Fruit fly (Drosophila melanogaster) whole organism, embryonic: ENCODE measurements around the gene AstC.

Experiments
- Bgb ChIP-seq: fragments of 200-800 bp; sonication (Bioruptor generic); IDR thresholded peaks from 2 replicates; pipeline ENCODE4 v1.3.6; 2022; ENCODE audit warnings: missing biosample characterization, missing genetic modification characterization; ENCODE audit not compliant: partially characterized antibody
- CG10147 ChIP-seq: fragments of 200-800 bp; sonication (Bioruptor generic); optimal IDR thresholded peaks from 2 replicates; lab custom pipeline; 2019; ENCODE audit warnings: missing biosample characterization, mild to moderate bottlenecking, missing genetic modification characterization, moderate library complexity
- CG10654 ChIP-seq: fragments of 200-800 bp; sonication (Bioruptor generic); optimal IDR thresholded peaks from 2 replicates; lab custom pipeline; 2016; ENCODE audit warnings: missing biosample characterization, missing genetic modification characterization
- CG11456 ChIP-seq: fragments of 200-800 bp; sonication (Bioruptor generic); IDR thresholded peaks from 3 replicates; pipeline ENCODE4 v1.3.6; 2022; ENCODE audit warnings: missing biosample characterization, missing genetic modification characterization
- CG1233 ChIP-seq: fragments of 200-800 bp; sonication (Bioruptor generic); optimal IDR thresholded peaks from 4 replicates; lab custom pipeline; 2018; ENCODE audit warnings: missing biosample characterization, mild to moderate bottlenecking, missing genetic modification characterization
- CG13123 ChIP-seq: fragments of 200-800 bp; sonication (Bioruptor generic); optimal IDR thresholded peaks from 2 replicates; lab custom pipeline; 2016; ENCODE audit warnings: missing biosample characterization, missing genetic modification characterization
- CG13894 ChIP-seq: fragments of 200-800 bp; sonication (Bioruptor generic); optimal IDR thresholded peaks from 3 replicates; lab custom pipeline; 2018; ENCODE audit warnings: missing biosample characterization, mild to moderate bottlenecking, missing genetic modification characterization, moderate library complexity
- CG1602 ChIP-seq: fragments of 200-800 bp; sonication (Bioruptor generic); optimal IDR thresholded peaks from 3 replicates; lab custom pipeline; 2016; ENCODE audit warnings: missing biosample characterization, missing genetic modification characterization
- CG16779 ChIP-seq: fragments of 200-800 bp; sonication (Bioruptor generic); IDR thresholded peaks from 2 replicates; pipeline ENCODE4 v1.3.6; 2022; ENCODE audit warnings: missing biosample characterization, missing genetic modification characterization
- CG18764 ChIP-seq: fragments of 200-800 bp; sonication (Bioruptor generic); optimal IDR thresholded peaks from 3 replicates; lab custom pipeline; 2016; ENCODE audit warnings: missing biosample characterization, missing genetic modification characterization
- CG30403 ChIP-seq: fragments of 200-800 bp; sonication (Bioruptor generic); optimal IDR thresholded peaks from 3 replicates; lab custom pipeline; 2016; ENCODE audit warnings: missing biosample characterization, missing genetic modification characterization
- CG31224 ChIP-seq: fragments of 200-800 bp; sonication (Bioruptor generic); IDR thresholded peaks from 2 replicates; pipeline ENCODE4 v1.3.6; 2022; ENCODE audit warnings: missing biosample characterization, missing genetic modification characterization
- CG33213 ChIP-seq: fragments of 200-800 bp; sonication (Bioruptor generic); optimal IDR thresholded peaks from 3 replicates; lab custom pipeline; 2016; ENCODE audit warnings: missing biosample characterization, missing genetic modification characterization
- CG3407 ChIP-seq: fragments of 200-800 bp; sonication (Bioruptor generic); optimal IDR thresholded peaks from 2 replicates; lab custom pipeline; 2018; ENCODE audit warnings: missing biosample characterization, mild to moderate bottlenecking, missing genetic modification characterization
- CG34376 ChIP-seq: fragments of 200-800 bp; sonication (Bioruptor generic); optimal IDR thresholded peaks from 2 replicates; lab custom pipeline; 2018; ENCODE audit warnings: missing biosample characterization, mild to moderate bottlenecking, missing genetic modification characterization
- CG4404 ChIP-seq: fragments of 200-800 bp; sonication (Bioruptor generic); IDR thresholded peaks from 2 replicates; pipeline ENCODE4 v1.3.6; 2022; ENCODE audit warnings: missing biosample characterization, missing genetic modification characterization
- CG6254 ChIP-seq: fragments of 200-800 bp; sonication (Bioruptor generic); optimal IDR thresholded peaks from 3 replicates; lab custom pipeline; 2017; ENCODE audit warnings: mild to moderate bottlenecking, missing biosample characterization, missing genetic modification reagents, missing genetic modification characterization
- CG7357 ChIP-seq: fragments of 200-800 bp; sonication (Bioruptor generic); IDR thresholded peaks from 3 replicates; pipeline ENCODE4 v1.3.6; 2022; ENCODE audit warnings: missing biosample characterization, missing genetic modification characterization
- CG7839 ChIP-seq: fragments of 200-800 bp; sonication (Bioruptor generic); optimal IDR thresholded peaks from 3 replicates; lab custom pipeline; 2018; ENCODE audit warnings: missing biosample characterization, mild to moderate bottlenecking, missing genetic modification characterization, moderate library complexity
- CG9215 ChIP-seq: fragments of 200-800 bp; sonication (Bioruptor generic); IDR thresholded peaks from 2 replicates; pipeline ENCODE4 v1.3.6; 2022; ENCODE audit warnings: missing biosample characterization, missing genetic modification characterization
- CG9932 ChIP-seq: fragments of 200-800 bp; sonication (Bioruptor generic); IDR thresholded peaks from 2 replicates; pipeline ENCODE4 v1.3.6; 2022; ENCODE audit warnings: missing biosample characterization, missing genetic modification characterization
- CHES-1-like ChIP-seq: fragments of 200-800 bp; sonication (Bioruptor generic); optimal IDR thresholded peaks from 2 replicates; lab custom pipeline; 2016; ENCODE audit warnings: missing biosample characterization, missing genetic modification characterization
- D ChIP-seq, 2 experiments: fragments of 200-800 bp in 1 of 2; fragments of >200 bp in 1 of 2; sonication (Bioruptor generic) in 1 of 2; optimal IDR thresholded peaks; 2 replicates in 1 of 2; 3 replicates in 1 of 2; lab custom pipeline; 2017; ENCODE audit warnings: mild to moderate bottlenecking in 1 of 2, missing biosample characterization in 1 of 2, missing genetic modification characterization in 1 of 2, missing genetic modification reagents in 1 of 2
- Dek ChIP-seq: fragments of 200-800 bp; sonication (Bioruptor generic); optimal IDR thresholded peaks from 3 replicates; lab custom pipeline; 2019; ENCODE audit warnings: missing biosample characterization, mild to moderate bottlenecking, missing genetic modification characterization, moderate library complexity
- Dll ChIP-seq: fragments of 200-800 bp; sonication (Bioruptor generic); IDR thresholded peaks from 4 replicates; pipeline ENCODE4 v1.3.6; 2022; ENCODE audit warnings: missing biosample characterization, missing genetic modification characterization; ENCODE audit not compliant: partially characterized antibody
- E2f2 ChIP-seq: fragments of 200-800 bp; sonication (Bioruptor generic); IDR thresholded peaks from 2 replicates; pipeline ENCODE4 v1.3.6; 2022; ENCODE audit warnings: missing biosample characterization, missing genetic modification characterization
- Hey ChIP-seq: fragments of 200-800 bp; sonication (Bioruptor generic); optimal IDR thresholded peaks from 3 replicates; lab custom pipeline; 2018; ENCODE audit warnings: missing biosample characterization, mild to moderate bottlenecking, missing genetic modification characterization
- HmgZ ChIP-seq: fragments of 200-800 bp; sonication (Bioruptor generic); optimal IDR thresholded peaks from 2 replicates; lab custom pipeline; 2018; ENCODE audit warnings: missing biosample characterization, mild to moderate bottlenecking, missing genetic modification characterization
- Hr3 ChIP-seq: fragments of 200-800 bp; sonication (Bioruptor generic); optimal IDR thresholded peaks from 3 replicates; lab custom pipeline; 2016; ENCODE audit warnings: missing biosample characterization, missing genetic modification characterization
- NK7.1 ChIP-seq: fragments of 200-800 bp; sonication (Bioruptor generic); optimal IDR thresholded peaks from 3 replicates; lab custom pipeline; 2016; ENCODE audit warnings: missing biosample characterization, missing genetic modification characterization
- Oaz ChIP-seq: fragments of 200-800 bp; sonication (Bioruptor generic); IDR thresholded peaks from 2 replicates; pipeline ENCODE4 v1.3.6; 2022; ENCODE audit warnings: missing biosample characterization, missing genetic modification characterization
- PHDP ChIP-seq: fragments of 200-800 bp; sonication (Bioruptor generic); optimal IDR thresholded peaks from 3 replicates; lab custom pipeline; 2018; ENCODE audit warnings: missing biosample characterization, mild to moderate bottlenecking, missing genetic modification characterization, moderate library complexity
- Vsx1 ChIP-seq: fragments of 200-800 bp; sonication (Bioruptor generic); optimal IDR thresholded peaks from 2 replicates; lab custom pipeline; 2017; ENCODE audit warnings: missing biosample characterization, mild to moderate bottlenecking, missing genetic modification characterization, missing genetic modification reagents
- YL-1 ChIP-seq: fragments of 200-800 bp; sonication (Bioruptor generic); optimal IDR thresholded peaks from 3 replicates; lab custom pipeline; 2017; ENCODE audit warnings: missing biosample characterization, mild to moderate bottlenecking, missing genetic modification characterization
- abd-A ChIP-seq: fragments of 200-800 bp; sonication (Bioruptor generic); optimal IDR thresholded peaks from 3 replicates; lab custom pipeline; 2019; ENCODE audit warnings: missing biosample characterization, mild to moderate bottlenecking, missing genetic modification characterization, moderate library complexity
- bbx ChIP-seq: fragments of 200-800 bp; sonication (Bioruptor generic); IDR thresholded peaks from 2 replicates; pipeline ENCODE4 v1.3.6; 2022; ENCODE audit warnings: missing biosample characterization, missing genetic modification characterization; ENCODE audit not compliant: partially characterized antibody
- cas ChIP-seq: fragments of 200-800 bp; sonication (Bioruptor generic); IDR thresholded peaks from 2 replicates; pipeline ENCODE4 v1.3.6; 2022; ENCODE audit warnings: missing biosample characterization, missing genetic modification characterization
- dpn ChIP-seq, 2 experiments: fragments of 200-800 bp; sonication (Bioruptor generic); optimal IDR thresholded peaks; 3 replicates each; lab custom pipeline; 2016; ENCODE audit warnings: missing biosample characterization in 2 of 2, missing genetic modification characterization in 2 of 2
- exex ChIP-seq: fragments of 200-800 bp; sonication (Bioruptor generic); optimal IDR thresholded peaks from 4 replicates; lab custom pipeline; 2018; ENCODE audit warnings: missing biosample characterization, mild to moderate bottlenecking, missing genetic modification characterization, moderate library complexity
- fu2 ChIP-seq: fragments of 200-800 bp; sonication (Bioruptor generic); optimal IDR thresholded peaks from 2 replicates; lab custom pipeline; 2016; ENCODE audit warnings: missing biosample characterization, missing genetic modification characterization
- h ChIP-seq: fragments of >200 bp; optimal IDR thresholded peaks from 2 replicates; lab custom pipeline; 2017
- hbn ChIP-seq: fragments of 200-800 bp; sonication (Bioruptor generic); IDR thresholded peaks from 2 replicates; pipeline ENCODE4 v1.3.6; 2022; ENCODE audit warnings: missing biosample characterization, missing genetic modification characterization; ENCODE audit not compliant: partially characterized antibody
- her ChIP-seq: fragments of 200-800 bp; sonication (Bioruptor generic); optimal IDR thresholded peaks from 2 replicates; lab custom pipeline; 2016; ENCODE audit warnings: missing biosample characterization, missing genetic modification characterization
- inv ChIP-seq: fragments of 200-800 bp; sonication (Bioruptor generic); IDR thresholded peaks from 2 replicates; pipeline ENCODE4 v1.3.6; 2022; ENCODE audit warnings: missing biosample characterization, missing genetic modification characterization; ENCODE audit not compliant: partially characterized antibody
- jigr1 ChIP-seq: fragments of 200-800 bp; sonication (Bioruptor generic); IDR thresholded peaks from 3 replicates; pipeline ENCODE4 v1.3.6; 2022; ENCODE audit warnings: missing biosample characterization, missing genetic modification characterization
- kah ChIP-seq: fragments of 200-800 bp; sonication (Bioruptor generic); optimal IDR thresholded peaks from 2 replicates; lab custom pipeline; 2018; ENCODE audit warnings: missing biosample characterization, mild to moderate bottlenecking, missing genetic modification characterization
- sr ChIP-seq: fragments of 200-800 bp; sonication (Bioruptor generic); IDR thresholded peaks from 3 replicates; pipeline ENCODE4 v1.3.6; 2022; ENCODE audit warnings: missing biosample characterization, missing genetic modification characterization
- sug ChIP-seq: fragments of 200-800 bp; optimal IDR thresholded peaks from 2 replicates; lab custom pipeline; 2019; ENCODE audit warnings: missing biosample characterization, mild to moderate bottlenecking, missing genetic modification characterization, moderate library complexity
- tap ChIP-seq: fragments of 200-800 bp; optimal IDR thresholded peaks from 3 replicates; lab custom pipeline; 2019; ENCODE audit warnings: missing biosample characterization, mild to moderate bottlenecking, missing genetic modification characterization, moderate library complexity
- wdn ChIP-seq: fragments of 200-800 bp; sonication (Bioruptor generic); IDR thresholded peaks from 2 replicates; pipeline ENCODE4 v1.3.6; 2022; ENCODE audit warnings: missing biosample characterization, missing genetic modification characterization

Gene AstC

DNA sequence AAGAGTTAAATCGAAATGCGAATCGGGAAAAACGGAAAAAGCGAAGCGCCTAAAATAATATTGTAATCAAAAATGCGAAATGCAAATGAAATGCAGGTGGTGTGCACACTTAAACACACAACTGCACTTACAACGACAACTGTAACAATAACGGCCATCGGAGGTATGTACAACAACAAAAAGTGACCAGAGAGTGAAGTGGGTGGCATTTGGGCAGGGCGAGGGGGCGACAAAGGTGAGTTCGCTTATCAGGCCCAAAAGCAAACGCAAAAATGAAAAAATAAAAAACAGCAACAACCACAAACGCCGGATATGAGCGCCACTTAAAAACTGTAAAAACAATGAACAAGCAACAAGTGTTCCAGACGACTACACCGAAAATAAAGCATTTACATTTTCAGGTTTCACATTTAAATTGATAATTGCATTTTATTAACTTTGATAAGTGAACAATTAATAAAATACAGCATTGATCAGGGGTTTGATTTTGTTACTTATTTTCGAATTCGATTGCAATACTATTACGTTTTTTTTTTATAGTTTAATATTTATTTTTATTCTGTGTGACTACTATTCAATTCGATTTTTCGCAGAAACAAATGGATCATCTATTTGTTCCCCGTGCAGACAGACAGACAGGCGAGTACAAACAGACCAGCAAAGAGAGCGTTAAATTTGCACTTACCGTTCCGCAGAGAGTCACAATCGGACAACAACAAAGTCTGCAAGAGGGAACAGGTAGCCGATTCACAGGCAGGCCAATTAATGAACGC is 15.9 kb downstream of the AstC start (continued):
- no peak for TF ChIP-seq jigr1
- no peak for TF ChIP-seq CG10654
- TF ChIP-seq CHES-1-like (GFP tag; lab: Kevin White, UChicago): no peak
- peak; percentile 31 for TF ChIP-seq CG10147 (GFP tag; lab: Kevin White, UChicago)
- peak; percentile 63 for TF ChIP-seq PHDP
- peak; percentile 59 for TF ChIP-seq CG9215 (GFP tag; lab: Robert Waterston, UW)
- TF ChIP-seq CG33213: no peak
- peak; percentile 68 for TF ChIP-seq CG7839
- TF ChIP-seq Bgb (GFP tag; lab: Robert Waterston, UW): no peak
- peak; percentile 42 for TF ChIP-seq CG30403 (GFP tag; lab: Kevin White, UChicago)
- no peak for TF ChIP-seq abd-A (tag; lab: Kevin White, UChicago)
- TF ChIP-seq dpn (GFP tag; optimal IDR thresholded peaks at IDR 0.05; lab: Kevin White, UChicago): no peak
- no peak for TF ChIP-seq CG4404 (GFP tag; lab: Robert Waterston, UW)
- peak; percentile 10 for TF ChIP-seq exex (tag; lab: Kevin White, UChicago)
- TF ChIP-seq CG13894 (tag; lab: Kevin White, UChicago): peak; percentile 3
- no peak for TF ChIP-seq her (GFP tag; lab: Kevin White, UChicago)
- TF ChIP-seq kah (GFP tag; lab: Kevin White, UChicago): peak; percentile 2
- no peak for TF ChIP-seq CG3407 (GFP tag; lab: Kevin White, UChicago)
- peak; percentile 18 for TF ChIP-seq sug
- no peak for TF ChIP-seq Dll (GFP tag; lab: Robert Waterston, UW)
- no peak for TF ChIP-seq tap (tag; lab: Kevin White, UChicago)
- TF ChIP-seq wdn (GFP tag; lab: Robert Waterston, UW): no peak
- TF ChIP-seq CG9932 (GFP tag; lab: Robert Waterston, UW): peak; percentile 66
- TF ChIP-seq CG16779 (GFP tag; lab: Robert Waterston, UW): no peak
- TF ChIP-seq Vsx1 (GFP tag; lab: Kevin White, UChicago): peak; percentile 14
- no peak for TF ChIP-seq YL-1 (GFP tag; lab: Kevin White, UChicago)
- TF ChIP-seq CG7357 (GFP tag; lab: Robert Waterston, UW): no peak
- TF ChIP-seq CG1233 (GFP tag; lab: Kevin White, UChicago): no peak
- no peak for TF ChIP-seq CG6254 (GFP tag; lab: Kevin White, UChicago)
- no peak for TF ChIP-seq HmgZ
- peak; percentile 55 for TF ChIP-seq CG31224
- TF ChIP-seq bbx (GFP tag; lab: Robert Waterston, UW): no peak
- no peak for TF ChIP-seq Hey (tag; lab: Kevin White, UChicago)
- TF ChIP-seq cas (GFP tag; lab: Robert Waterston, UW): no peak
- no peak for TF ChIP-seq CG13123 (GFP tag; lab: Kevin White, UChicago)
- TF ChIP-seq Hr3 (GFP tag; lab: Kevin White, UChicago): no peak
- TF ChIP-seq inv (GFP tag; lab: Robert Waterston, UW): no peak
- no peak for TF ChIP-seq fu2 (GFP tag; lab: Kevin White, UChicago)
- no peak for TF ChIP-seq h (lab: Kevin White, UChicago)
- TF ChIP-seq hbn (GFP tag; lab: Robert Waterston, UW): no peak
- TF ChIP-seq E2f2: no peak
- no peak for TF ChIP-seq CG18764 (GFP tag; lab: Kevin White, UChicago)
- TF ChIP-seq CG1602 (GFP tag; lab: Kevin White, UChicago): no peak
- peak; percentile 50 for TF ChIP-seq Dek (tag; lab: Kevin White, UChicago)
- TF ChIP-seq sr (GFP tag; lab: Robert Waterston, UW): 0 out of 3 replicates have a peak, but pooled peaks have one; percentile 8
- no peak for TF ChIP-seq D (optimal IDR thresholded peaks at IDR 0.05; lab: Kevin White, UChicago)
- no peak for TF ChIP-seq D (GFP tag; optimal IDR thresholded peaks at IDR 0.05; lab: Kevin White, UChicago)
- no peak for TF ChIP-seq NK7.1
- no peak for TF ChIP-seq CG34376 (GFP tag; lab: Kevin White, UChicago)
- TF ChIP-seq Oaz (GFP tag; lab: Robert Waterston, UW): no peak
- TF ChIP-seq CG11456: 0 out of 3 replicates have a peak, but pooled peaks have one; percentile 6
